In the genomic region with DNA sequence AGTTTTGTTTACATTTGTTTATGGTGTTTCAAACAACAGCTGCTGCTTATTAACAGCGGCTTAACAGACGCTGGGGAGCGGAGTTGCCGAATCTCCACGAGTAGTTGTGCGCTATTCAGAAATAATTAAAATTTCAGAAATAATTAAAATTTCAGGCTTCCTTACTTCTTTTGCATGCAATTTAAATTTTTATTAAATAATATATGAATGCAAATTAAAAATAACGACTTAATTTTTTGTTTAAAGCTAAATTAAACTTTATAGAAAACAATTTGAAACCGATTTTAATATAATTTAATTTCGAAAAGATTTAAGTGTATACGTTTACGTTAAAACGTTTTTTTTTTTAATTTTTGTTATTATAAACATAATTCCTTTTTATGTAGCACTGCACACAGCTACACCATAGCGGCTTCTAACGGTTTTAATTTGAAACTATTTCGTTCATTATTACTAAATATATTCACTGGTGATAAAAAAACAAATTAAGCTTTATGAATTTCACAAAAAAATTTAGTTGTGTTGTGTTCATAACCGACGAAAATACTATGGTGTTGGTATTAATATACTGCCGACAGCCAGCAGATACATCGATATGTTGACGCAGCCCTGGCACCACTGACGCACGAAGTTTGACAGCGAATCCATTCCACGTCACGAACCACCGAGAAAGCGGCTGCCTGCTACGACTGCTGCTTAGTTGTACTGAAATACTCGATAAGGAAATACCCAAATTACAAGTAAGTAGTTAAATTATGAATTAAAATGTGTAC, we compare ENCODE assay signal across 1 fruit fly cellular context.
TF ChIP-seq lines count a peak whose summit lies in the region.

SsRbeta (plus strand) TSS at position 645 of the 773 bp plus-strand sequence.

TF ChIP-seq in whole organism, embryonic, 481 proteins besides CTCF, POLR2A, EP300 and RAD21 (continued from another document and continues in another):
- no peak for TF ChIP-seq CG1529 (GFP tag; optimal IDR thresholded peaks at IDR 0.05; lab: Kevin White, UChicago)
- TF ChIP-seq CG11456 (GFP tag; IDR thresholded peaks at IDR 0.05; lab: Robert Waterston, UW) = peak; percentile 64
- no peak for TF ChIP-seq sim (GFP tag; IDR thresholded peaks at IDR 0.05; lab: Robert Waterston, UW)
- no peak for TF ChIP-seq lov (optimal IDR thresholded peaks at IDR 0.05; lab: Kevin White, UChicago)
- 0 out of 3 replicates have a peak, but pooled peaks have one; percentile 4 for TF ChIP-seq lov (GFP tag; IDR thresholded peaks at IDR 0.05; lab: Robert Waterston, UW)
- TF ChIP-seq CG6254 (GFP tag; optimal IDR thresholded peaks at IDR 0.05; lab: Kevin White, UChicago) = no peak
- peak; percentile 37 for TF ChIP-seq CG13424 (tag; optimal IDR thresholded peaks at IDR 0.05; lab: Kevin White, UChicago)
- no peak for TF ChIP-seq ham (GFP tag; IDR thresholded peaks at IDR 0.05; lab: Robert Waterston, UW)
- TF ChIP-seq CG12659 (GFP tag; optimal IDR thresholded peaks at IDR 0.05; lab: Kevin White, UChicago) = peak; percentile 19
- TF ChIP-seq caup (GFP tag; optimal IDR thresholded peaks at IDR 0.05; lab: Kevin White, UChicago; ENCODE audit: severe bottlenecking) = no peak
- TF ChIP-seq Pdp1 (GFP tag; optimal IDR thresholded peaks at IDR 0.05; lab: Kevin White, UChicago) = no peak
- TF ChIP-seq danr (GFP tag; IDR thresholded peaks at IDR 0.05; lab: Robert Waterston, UW) = no peak
- TF ChIP-seq psq (GFP tag; optimal IDR thresholded peaks at IDR 0.05; lab: Kevin White, UChicago) = no peak
- TF ChIP-seq Atf-2 (GFP tag; optimal IDR thresholded peaks at IDR 0.05; lab: Kevin White, UChicago) = no peak
- peak; percentile 18 for TF ChIP-seq Lhr (GFP tag; optimal IDR thresholded peaks at IDR 0.05; lab: Kevin White, UChicago)
- TF ChIP-seq ap (GFP tag; IDR thresholded peaks at IDR 0.05; lab: Robert Waterston, UW) = peak; percentile 70
- TF ChIP-seq CG10979 (tag; optimal IDR thresholded peaks at IDR 0.05; lab: Kevin White, UChicago) = no peak
- no peak for TF ChIP-seq run (tag; optimal IDR thresholded peaks at IDR 0.05; lab: Kevin White, UChicago)
- TF ChIP-seq CG10543 (GFP tag; optimal IDR thresholded peaks at IDR 0.05; lab: Kevin White, UChicago) = peak; percentile 54
- TF ChIP-seq vvl (GFP tag; IDR thresholded peaks at IDR 0.05; lab: Robert Waterston, UW) = peak; percentile 32
- TF ChIP-seq CG31441 (GFP tag; IDR thresholded peaks at IDR 0.05; lab: Robert Waterston, UW) = peak; percentile 65
- no peak for TF ChIP-seq her (GFP tag; optimal IDR thresholded peaks at IDR 0.05; lab: Kevin White, UChicago)
- TF ChIP-seq nau (GFP tag; optimal IDR thresholded peaks at IDR 0.05; lab: Kevin White, UChicago) = no peak
- TF ChIP-seq Optix (GFP tag; IDR thresholded peaks at IDR 0.05; lab: Robert Waterston, UW) = no peak
- TF ChIP-seq chm (GFP tag; IDR thresholded peaks at IDR 0.05; lab: Robert Waterston, UW) = peak; percentile 68
- TF ChIP-seq CG3065 (GFP tag; optimal IDR thresholded peaks at IDR 0.05; lab: Kevin White, UChicago) = no peak
- no peak for TF ChIP-seq pfk (GFP tag; optimal IDR thresholded peaks at IDR 0.05; lab: Kevin White, UChicago)
- TF ChIP-seq MBD-R2 (GFP tag; IDR thresholded peaks at IDR 0.05; lab: Robert Waterston, UW) = peak; percentile 53
- peak; percentile 72; the same call in 1 of the 4 replicates for TF ChIP-seq chinmo (GFP tag; IDR thresholded peaks at IDR 0.05; lab: Robert Waterston, UW; ENCODE audit: partially characterized antibody)
- no peak for TF ChIP-seq CG6765 (GFP tag; optimal IDR thresholded peaks at IDR 0.05; lab: Kevin White, UChicago)
- no peak for TF ChIP-seq bowl (GFP tag; IDR thresholded peaks at IDR 0.05; lab: Robert Waterston, UW)
- TF ChIP-seq grn (GFP tag; optimal IDR thresholded peaks at IDR 0.05; lab: Kevin White, UChicago) = no peak
- peak; percentile 34 for TF ChIP-seq pita (GFP tag; optimal IDR thresholded peaks at IDR 0.05; lab: Kevin White, UChicago)
- peak; percentile 67 for TF ChIP-seq Dll (GFP tag; IDR thresholded peaks at IDR 0.05; lab: Robert Waterston, UW; ENCODE audit: partially characterized antibody)
- TF ChIP-seq Med (GFP tag; lab: Kevin White, UChicago) = peak; percentile 91
- TF ChIP-seq Elba2 (GFP tag; optimal IDR thresholded peaks at IDR 0.05; lab: Kevin White, UChicago) = no peak
- TF ChIP-seq nerfin-1 (tag; optimal IDR thresholded peaks at IDR 0.05; lab: Kevin White, UChicago) = no peak
- no peak for TF ChIP-seq chn (GFP tag; optimal IDR thresholded peaks at IDR 0.05; lab: Kevin White, UChicago)
- peak; percentile 20; the same call in 1 of the 2 replicates for TF ChIP-seq ara (GFP tag; IDR thresholded peaks at IDR 0.05; lab: Robert Waterston, UW)
- no peak for TF ChIP-seq ATbp (GFP tag; optimal IDR thresholded peaks at IDR 0.05; lab: Kevin White, UChicago)
- TF ChIP-seq hth (optimal IDR thresholded peaks at IDR 0.05; lab: Kevin White, UChicago) = no peak
- no peak for TF ChIP-seq Bdp1 (GFP tag; optimal IDR thresholded peaks at IDR 0.05; lab: Kevin White, UChicago)
- peak; percentile 25 for TF ChIP-seq Dp (GFP tag; optimal IDR thresholded peaks at IDR 0.05; lab: Kevin White, UChicago)
- TF ChIP-seq CG31224 (GFP tag; IDR thresholded peaks at IDR 0.05; lab: Robert Waterston, UW) = 0 out of 2 replicates have a peak, but pooled peaks have one; percentile 48
- TF ChIP-seq zfh2 (GFP tag; optimal IDR thresholded peaks at IDR 0.05; lab: Kevin White, UChicago) = no peak
- no peak for TF ChIP-seq CG34376 (GFP tag; optimal IDR thresholded peaks at IDR 0.05; lab: Kevin White, UChicago)
- TF ChIP-seq pb (GFP tag; optimal IDR thresholded peaks at IDR 0.05; lab: Kevin White, UChicago) = no peak
- 0 out of 2 replicates have a peak, but pooled peaks have one; percentile 48 for TF ChIP-seq wdn (GFP tag; IDR thresholded peaks at IDR 0.05; lab: Robert Waterston, UW)
- TF ChIP-seq wor (GFP tag; IDR thresholded peaks at IDR 0.05; lab: Robert Waterston, UW) = no peak
- TF ChIP-seq mld (GFP tag; IDR thresholded peaks at IDR 0.05; lab: Robert Waterston, UW; ENCODE audit: partially characterized antibody) = no peak
- TF ChIP-seq Dek (tag; optimal IDR thresholded peaks at IDR 0.05; lab: Kevin White, UChicago) = no peak
- no peak for TF ChIP-seq cg (GFP tag; optimal IDR thresholded peaks at IDR 0.05; lab: Kevin White, UChicago)
- TF ChIP-seq Ssrp (tag; optimal IDR thresholded peaks at IDR 0.05; lab: Kevin White, UChicago) = peak; percentile 38
- TF ChIP-seq Lim3 (GFP tag; IDR thresholded peaks at IDR 0.05; lab: Robert Waterston, UW) = no peak
- no peak for TF ChIP-seq CG8944 (GFP tag; optimal IDR thresholded peaks at IDR 0.05; lab: Kevin White, UChicago)
- no peak; the same call in 2 of the 3 replicates for TF ChIP-seq B-H1 (GFP tag; IDR thresholded peaks at IDR 0.05; lab: Robert Waterston, UW)
- TF ChIP-seq CG3995 (GFP tag; optimal IDR thresholded peaks at IDR 0.05; lab: Kevin White, UChicago) = no peak
- TF ChIP-seq z (GFP tag; IDR thresholded peaks at IDR 0.05; lab: Robert Waterston, UW) = no peak
- 0 out of 2 replicates have a peak, but pooled peaks have one; percentile 3 for TF ChIP-seq al (GFP tag; IDR thresholded peaks at IDR 0.05; lab: Robert Waterston, UW)
- TF ChIP-seq NfI (GFP tag; optimal IDR thresholded peaks at IDR 0.05; lab: Kevin White, UChicago) = peak; percentile 9
- TF ChIP-seq vnd (GFP tag; IDR thresholded peaks at IDR 0.05; lab: Robert Waterston, UW; ENCODE audit: partially characterized antibody) = 0 out of 3 replicates have a peak, but pooled peaks have one; percentile 39
- peak; percentile 71 for TF ChIP-seq CG14014 (GFP tag; IDR thresholded peaks at IDR 0.05; lab: Robert Waterston, UW)
- no peak for TF ChIP-seq Camta (GFP tag; optimal IDR thresholded peaks at IDR 0.05; lab: Kevin White, UChicago)
- peak; percentile 50; the same call in 1 of the 3 replicates for TF ChIP-seq Mrtf (GFP tag; IDR thresholded peaks at IDR 0.05; lab: Robert Waterston, UW)
- peak in 1 of 3 experiments; percentile 32 for TF ChIP-seq lola (GFP tag; optimal IDR thresholded peaks at IDR 0.05; lab: Kevin White, UChicago)
- no peak for TF ChIP-seq Max (GFP tag; optimal IDR thresholded peaks at IDR 0.05; lab: Kevin White, UChicago)
- TF ChIP-seq bsh (GFP tag; optimal IDR thresholded peaks at IDR 0.05; lab: Kevin White, UChicago) = peak in 1 of 2 experiments; percentile 46
- TF ChIP-seq lbe (GFP tag; optimal IDR thresholded peaks at IDR 0.05; lab: Kevin White, UChicago) = no peak
- no peak for TF ChIP-seq CG18476 (GFP tag; optimal IDR thresholded peaks at IDR 0.05; lab: Kevin White, UChicago)
- no peak for TF ChIP-seq jigr1 (GFP tag; IDR thresholded peaks at IDR 0.05; lab: Robert Waterston, UW)
- TF ChIP-seq Drgx (GFP tag; IDR thresholded peaks at IDR 0.05; lab: Robert Waterston, UW) = no peak; the same call in 1 of the 2 replicates
- TF ChIP-seq CG3847 (GFP tag; IDR thresholded peaks at IDR 0.05; lab: Robert Waterston, UW) = peak; percentile 23; the same call in 1 of the 2 replicates
- TF ChIP-seq kni (GFP tag; optimal IDR thresholded peaks at IDR 0.05; lab: Kevin White, UChicago) = peak; percentile 5
- TF ChIP-seq Deaf1 (tag; optimal IDR thresholded peaks at IDR 0.05; lab: Kevin White, UChicago) = peak; percentile 96
- no peak for TF ChIP-seq CG2120 (GFP tag; optimal IDR thresholded peaks at IDR 0.05; lab: Kevin White, UChicago)
- TF ChIP-seq YL-1 (GFP tag; optimal IDR thresholded peaks at IDR 0.05; lab: Kevin White, UChicago) = peak; percentile 90
- TF ChIP-seq MESR4 (GFP tag; optimal IDR thresholded peaks at IDR 0.05; lab: Kevin White, UChicago) = peak; percentile 94
- TF ChIP-seq unc-4 (GFP tag; IDR thresholded peaks at IDR 0.05; lab: Robert Waterston, UW; ENCODE audit: partially characterized antibody) = peak; percentile 69
- TF ChIP-seq CG10654 (GFP tag; optimal IDR thresholded peaks at IDR 0.05; lab: Kevin White, UChicago) = no peak
- no peak for TF ChIP-seq fd102C (GFP tag; optimal IDR thresholded peaks at IDR 0.05; lab: Kevin White, UChicago)
- TF ChIP-seq hb (GFP tag; IDR thresholded peaks at IDR 0.05; lab: Robert Waterston, UW; ENCODE audit: partially characterized antibody) = peak; percentile 61; the same call in 1 of the 3 replicates
- no peak for TF ChIP-seq lilli (GFP tag; optimal IDR thresholded peaks at IDR 0.05; lab: Kevin White, UChicago)
- TF ChIP-seq klu (GFP tag; IDR thresholded peaks at IDR 0.05; lab: Robert Waterston, UW) = no peak
- peak; percentile 26 for TF ChIP-seq CG10431 (GFP tag; optimal IDR thresholded peaks at IDR 0.05; lab: Kevin White, UChicago)
- TF ChIP-seq Dad (GFP tag; optimal IDR thresholded peaks at IDR 0.05; lab: Kevin White, UChicago) = no peak
- TF ChIP-seq CG2889 (GFP tag; IDR thresholded peaks at IDR 0.05; lab: Robert Waterston, UW) = peak; percentile 3; the same call in 1 of the 3 replicates
- no peak for TF ChIP-seq GATAe (GFP tag; conservative IDR thresholded peaks at IDR 0.05; lab: Robert Waterston, UW)
- TF ChIP-seq dysf (GFP tag; IDR thresholded peaks at IDR 0.05; lab: Robert Waterston, UW) = no peak; the same call in 2 of the 3 replicates
- no peak for TF ChIP-seq CG3163 (GFP tag; optimal IDR thresholded peaks at IDR 0.05; lab: Kevin White, UChicago)
- TF ChIP-seq Ptx1 (GFP tag; IDR thresholded peaks at IDR 0.05; lab: Robert Waterston, UW) = peak; percentile 4; the same call in 1 of the 2 replicates
- peak; percentile 91 for TF ChIP-seq pzg (GFP tag; optimal IDR thresholded peaks at IDR 0.05; lab: Kevin White, UChicago)
- peak; percentile 94 for TF ChIP-seq CG18011 (GFP tag; optimal IDR thresholded peaks at IDR 0.05; lab: Kevin White, UChicago)
- TF ChIP-seq Fer3 (tag; optimal IDR thresholded peaks at IDR 0.05; lab: Kevin White, UChicago) = peak; percentile 7
- TF ChIP-seq Side (GFP tag; optimal IDR thresholded peaks at IDR 0.05; lab: Kevin White, UChicago) = no peak
- no peak for TF ChIP-seq MTF-1 (GFP tag; optimal IDR thresholded peaks at IDR 0.05; lab: Kevin White, UChicago; ENCODE audit: borderline replicate concordance)
- TF ChIP-seq CG10462 (GFP tag; optimal IDR thresholded peaks at IDR 0.05; lab: Kevin White, UChicago) = no peak
- peak; percentile 12 for TF ChIP-seq CG18599 (GFP tag; optimal IDR thresholded peaks at IDR 0.05; lab: Kevin White, UChicago)
- TF ChIP-seq CG11696 (GFP tag; IDR thresholded peaks at IDR 0.05; lab: Robert Waterston, UW) = peak; percentile 56
- TF ChIP-seq CG17829 (tag; optimal IDR thresholded peaks at IDR 0.05; lab: Kevin White, UChicago) = no peak
- TF ChIP-seq yki (optimal IDR thresholded peaks at IDR 0.05; lab: Kevin White, UChicago) = no peak
- TF ChIP-seq p53 (GFP tag; optimal IDR thresholded peaks at IDR 0.05; lab: Kevin White, UChicago) = no peak
- TF ChIP-seq CG11093 (GFP tag; IDR thresholded peaks at IDR 0.05; lab: Robert Waterston, UW) = no peak
- TF ChIP-seq dimm (GFP tag; IDR thresholded peaks at IDR 0.05; lab: Robert Waterston, UW) = no peak
- TF ChIP-seq crp (GFP tag; optimal IDR thresholded peaks at IDR 0.05; lab: Kevin White, UChicago) = peak in 1 of 2 experiments; percentile 49
- no peak for TF ChIP-seq chif (GFP tag; optimal IDR thresholded peaks at IDR 0.05; lab: Kevin White, UChicago)
- TF ChIP-seq Mad (GFP tag; optimal IDR thresholded peaks at IDR 0.05; lab: Kevin White, UChicago) = no peak
- TF ChIP-seq Meics (GFP tag; optimal IDR thresholded peaks at IDR 0.05; lab: Kevin White, UChicago) = peak; percentile 43
- no peak; the same call in 2 of the 3 replicates for TF ChIP-seq zen2 (GFP tag; IDR thresholded peaks at IDR 0.05; lab: Robert Waterston, UW; ENCODE audit: partially characterized antibody)
- peak; percentile 29 for TF ChIP-seq B-H2 (GFP tag; optimal IDR thresholded peaks at IDR 0.05; lab: Kevin White, UChicago)
- no peak for TF ChIP-seq scrt (GFP tag; optimal IDR thresholded peaks at IDR 0.05; lab: Kevin White, UChicago)
- no peak for TF ChIP-seq CG11398 (GFP tag; optimal IDR thresholded peaks at IDR 0.05; lab: Kevin White, UChicago)
- TF ChIP-seq ftz-f1 (GFP tag; optimal IDR thresholded peaks at IDR 0.05; lab: Kevin White, UChicago) = no peak
- TF ChIP-seq gro (GFP tag; optimal IDR thresholded peaks at IDR 0.05; lab: Kevin White, UChicago) = peak; percentile 43
- peak; percentile 45 for TF ChIP-seq CG12104 (GFP tag; optimal IDR thresholded peaks at IDR 0.05; lab: Kevin White, UChicago)
- no peak for TF ChIP-seq ind (GFP tag; optimal IDR thresholded peaks at IDR 0.05; lab: Kevin White, UChicago)
- TF ChIP-seq jing (GFP tag; optimal IDR thresholded peaks at IDR 0.05; lab: Kevin White, UChicago) = no peak
- no peak for TF ChIP-seq CG10209 (GFP tag; optimal IDR thresholded peaks at IDR 0.05; lab: Kevin White, UChicago)
- no peak; the same call in 1 of the 2 replicates for TF ChIP-seq CG4404 (GFP tag; IDR thresholded peaks at IDR 0.05; lab: Robert Waterston, UW)
- TF ChIP-seq Oli (tag; optimal IDR thresholded peaks at IDR 0.05; lab: Kevin White, UChicago) = peak; percentile 33
- no peak for TF ChIP-seq sug (tag; optimal IDR thresholded peaks at IDR 0.05; lab: Kevin White, UChicago)
- TF ChIP-seq CG30020 (tag; optimal IDR thresholded peaks at IDR 0.05; lab: Kevin White, UChicago) = peak; percentile 51
